Fruit fly (Drosophila melanogaster) whole organism, embryonic: ENCODE data around the gene CG16903.

Experiments used
- Atf6 ChIP-seq: fragments of 200-800 bp; sonication (Bioruptor generic); IDR thresholded peaks from 2 replicates; pipeline ENCODE4 v1.3.6; 2022; ENCODE audit warnings: missing biosample characterization, missing genetic modification characterization
- Awh ChIP-seq: fragments of 200-800 bp; sonication (Bioruptor generic); IDR thresholded peaks from 2 replicates; pipeline ENCODE4, ENCODE4 v1.3.6; 2022; ENCODE audit warnings: missing biosample characterization, missing genetic modification characterization
- CG10209 ChIP-seq: fragments of 200-800 bp; sonication (Bioruptor generic); optimal IDR thresholded peaks from 3 replicates; lab custom pipeline; 2017; ENCODE audit warnings: missing biosample characterization, mild to moderate bottlenecking, missing genetic modification characterization, missing genetic modification reagents
- CG12071 ChIP-seq: fragments of 200-800 bp; sonication (Bioruptor generic); optimal IDR thresholded peaks from 3 replicates; lab custom pipeline; 2018; ENCODE audit warnings: missing biosample characterization, mild to moderate bottlenecking, missing genetic modification characterization
- CG16813 ChIP-seq: fragments of 200-800 bp; sonication (Bioruptor generic); IDR thresholded peaks from 3 replicates; pipeline ENCODE4 v1.3.6; 2022; ENCODE audit warnings: missing biosample characterization, missing genetic modification characterization; ENCODE audit not compliant: partially characterized antibody
- CG17612 ChIP-seq: fragments of 200-800 bp; sonication (Bioruptor generic); IDR thresholded peaks from 2 replicates; pipeline ENCODE4 v1.3.6; 2022; ENCODE audit warnings: missing biosample characterization, missing genetic modification characterization
- CG17802 ChIP-seq: fragments of 200-800 bp; sonication (Bioruptor generic); optimal IDR thresholded peaks from 2 replicates; lab custom pipeline; 2018; ENCODE audit warnings: missing biosample characterization, mild to moderate bottlenecking, missing genetic modification characterization, moderate library complexity
- CG17912 ChIP-seq: fragments of 200-800 bp; sonication (Bioruptor generic); optimal IDR thresholded peaks from 2 replicates; lab custom pipeline; 2018; ENCODE audit warnings: missing biosample characterization, mild to moderate bottlenecking, missing genetic modification characterization
- CG3065 ChIP-seq: fragments of 200-800 bp; sonication (Bioruptor generic); optimal IDR thresholded peaks from 2 replicates; lab custom pipeline; 2016; ENCODE audit warnings: missing biosample characterization, missing genetic modification characterization
- CG32767 ChIP-seq: fragments of 200-800 bp; sonication (Bioruptor generic); IDR thresholded peaks from 2 replicates; pipeline ENCODE4 v1.3.6; 2022; ENCODE audit warnings: missing biosample characterization, missing genetic modification characterization
- CG32772 ChIP-seq: fragments of 200-800 bp; sonication (Bioruptor generic); IDR thresholded peaks from 2 replicates; pipeline ENCODE4 v1.3.6; 2022; ENCODE audit warnings: missing biosample characterization, missing genetic modification characterization
- CG33557 ChIP-seq: fragments of 200-800 bp; sonication (Bioruptor generic); optimal IDR thresholded peaks from 2 replicates; lab custom pipeline; 2019; ENCODE audit warnings: missing biosample characterization, mild to moderate bottlenecking, missing genetic modification characterization, moderate library complexity
- CG6272 ChIP-seq: fragments of 200-800 bp; sonication (Bioruptor generic); IDR thresholded peaks from 2 replicates; pipeline ENCODE4 v1.3.6; 2022; ENCODE audit warnings: missing biosample characterization, missing genetic modification characterization
- CG6813 ChIP-seq: fragments of 200-800 bp; sonication (Bioruptor generic); optimal IDR thresholded peaks from 2 replicates; lab custom pipeline; 2017; ENCODE audit warnings: missing biosample characterization, missing genetic modification characterization, mild to moderate bottlenecking, moderate library complexity, missing genetic modification reagents
- CG9797 ChIP-seq: fragments of 200-800 bp; sonication (Bioruptor generic); optimal IDR thresholded peaks from 3 replicates; lab custom pipeline; 2018; ENCODE audit warnings: missing biosample characterization, mild to moderate bottlenecking, missing genetic modification characterization
- Camta ChIP-seq: fragments of 200-800 bp; sonication (Bioruptor generic); optimal IDR thresholded peaks from 2 replicates; lab custom pipeline; 2016; ENCODE audit warnings: missing biosample characterization, missing genetic modification characterization
- D ChIP-seq, 2 experiments: fragments of 200-800 bp in 1 of 2; fragments of >200 bp in 1 of 2; sonication (Bioruptor generic) in 1 of 2; optimal IDR thresholded peaks; 2 replicates in 1 of 2; 3 replicates in 1 of 2; lab custom pipeline; 2017; ENCODE audit warnings: mild to moderate bottlenecking in 1 of 2, missing biosample characterization in 1 of 2, missing genetic modification characterization in 1 of 2, missing genetic modification reagents in 1 of 2
- D19B ChIP-seq: fragments of 200-800 bp; sonication (Bioruptor generic); optimal IDR thresholded peaks from 2 replicates; lab custom pipeline; 2017; ENCODE audit warnings: missing biosample characterization, mild to moderate bottlenecking, missing genetic modification characterization
- E2f2 ChIP-seq: fragments of 200-800 bp; sonication (Bioruptor generic); IDR thresholded peaks from 2 replicates; pipeline ENCODE4 v1.3.6; 2022; ENCODE audit warnings: missing biosample characterization, missing genetic modification characterization
- GATAe ChIP-seq: fragments of 200-800 bp; sonication (Bioruptor generic); conservative IDR thresholded peaks from 2 replicates; pipeline ENCODE4 v1.3.6; 2022; ENCODE audit warnings: missing biosample characterization, missing genetic modification characterization
- HmgZ ChIP-seq: fragments of 200-800 bp; sonication (Bioruptor generic); optimal IDR thresholded peaks from 2 replicates; lab custom pipeline; 2018; ENCODE audit warnings: missing biosample characterization, mild to moderate bottlenecking, missing genetic modification characterization
- Lhr ChIP-seq: fragments of 200-800 bp; sonication (Bioruptor generic); optimal IDR thresholded peaks from 3 replicates; lab custom pipeline; 2017; ENCODE audit warnings: mild to moderate bottlenecking, missing biosample characterization, missing genetic modification reagents, missing genetic modification characterization
- Lpt ChIP-seq: fragments of >200 bp; optimal IDR thresholded peaks from 2 replicates; lab custom pipeline; 2018; ENCODE audit warnings: missing biosample characterization, missing genetic modification characterization
- Mad ChIP-seq: fragments of 200-800 bp; sonication (Bioruptor generic); optimal IDR thresholded peaks from 2 replicates; lab custom pipeline; 2016; ENCODE audit warnings: missing biosample characterization, missing genetic modification characterization
- Med ChIP-seq: fragments of 200-800 bp; sonication (Bioruptor generic); peaks from one replicate; lab custom pipeline; 2016; ENCODE audit warnings: missing biosample characterization, missing genetic modification characterization, mild to moderate bottlenecking, inconsistent platforms, moderate library complexity
- PHDP ChIP-seq: fragments of 200-800 bp; sonication (Bioruptor generic); optimal IDR thresholded peaks from 3 replicates; lab custom pipeline; 2018; ENCODE audit warnings: missing biosample characterization, mild to moderate bottlenecking, missing genetic modification characterization, moderate library complexity
- Sox100B ChIP-seq: fragments of 200-800 bp; sonication (Bioruptor generic); optimal IDR thresholded peaks from 3 replicates; lab custom pipeline; 2018; ENCODE audit warnings: missing biosample characterization, mild to moderate bottlenecking, missing genetic modification characterization
- Tbp ChIP-seq: fragments of >200 bp; optimal IDR thresholded peaks from 2 replicates; lab custom pipeline; 2018; ENCODE audit warnings: missing biosample characterization, missing genetic modification characterization
- al ChIP-seq: fragments of 200-800 bp; sonication (Bioruptor generic); IDR thresholded peaks from 2 replicates; pipeline ENCODE4 v1.3.6; 2022; ENCODE audit warnings: missing biosample characterization, missing genetic modification characterization
- ato ChIP-seq: fragments of 200-800 bp; sonication (Bioruptor generic); IDR thresholded peaks from 2 replicates; pipeline ENCODE4 v1.3.6; 2022; ENCODE audit warnings: missing biosample characterization, missing genetic modification characterization; ENCODE audit not compliant: partially characterized antibody
- az2 ChIP-seq: fragments of 200-800 bp; sonication (Bioruptor generic); optimal IDR thresholded peaks from 3 replicates; lab custom pipeline; 2016; ENCODE audit warnings: missing biosample characterization, missing genetic modification characterization
- chinmo ChIP-seq: fragments of 200-800 bp; sonication (Bioruptor generic); IDR thresholded peaks from 4 replicates; pipeline ENCODE4 v1.3.6; 2022; ENCODE audit warnings: missing biosample characterization, missing genetic modification characterization; ENCODE audit not compliant: partially characterized antibody
- chm ChIP-seq: fragments of 200-800 bp; sonication (Bioruptor generic); IDR thresholded peaks from 2 replicates; pipeline ENCODE4 v1.3.6; 2022; ENCODE audit warnings: missing biosample characterization, missing genetic modification characterization
- crol ChIP-seq: fragments of 200-800 bp; sonication (Bioruptor generic); IDR thresholded peaks from 2 replicates; pipeline ENCODE4 v1.3.6; 2022; ENCODE audit warnings: missing biosample characterization, missing genetic modification characterization
- da ChIP-seq: fragments of 200-800 bp; sonication (Bioruptor generic); optimal IDR thresholded peaks from 2 replicates; lab custom pipeline; 2016; ENCODE audit warnings: missing biosample characterization, missing genetic modification characterization
- dan ChIP-seq: fragments of 200-800 bp; sonication (Bioruptor generic); IDR thresholded peaks from 2 replicates; pipeline ENCODE4 v1.3.6; 2022; ENCODE audit warnings: missing biosample characterization, missing genetic modification characterization
- dpn ChIP-seq, 2 experiments: fragments of 200-800 bp; sonication (Bioruptor generic); optimal IDR thresholded peaks; 3 replicates each; lab custom pipeline; 2016; ENCODE audit warnings: missing biosample characterization in 2 of 2, missing genetic modification characterization in 2 of 2
- eve ChIP-seq, 2 experiments: fragments of >200 bp; optimal IDR thresholded peaks; 2 replicates each; lab custom pipeline; 2017; ENCODE audit warnings: missing biosample characterization in 2 of 2, missing genetic modification characterization in 2 of 2
- kah ChIP-seq: fragments of 200-800 bp; sonication (Bioruptor generic); optimal IDR thresholded peaks from 2 replicates; lab custom pipeline; 2018; ENCODE audit warnings: missing biosample characterization, mild to moderate bottlenecking, missing genetic modification characterization
- pfk ChIP-seq: fragments of 200-800 bp; sonication (Bioruptor generic); optimal IDR thresholded peaks from 2 replicates; lab custom pipeline; 2018; ENCODE audit warnings: missing biosample characterization, mild to moderate bottlenecking, missing genetic modification characterization, moderate library complexity
- prd ChIP-seq, 3 experiments: fragments of >200 bp in 2 of 3; fragments of 200-800 bp in 1 of 3; sonication (Bioruptor generic) in 1 of 3; optimal IDR thresholded peaks in 2 of 3; IDR thresholded peaks in 1 of 3; 2 replicates in 2 of 3; 3 replicates in 1 of 3; pipeline versions ENCODE4 v1.3.6 to Lab custom; 2017 to 2022; ENCODE audit warnings: missing biosample characterization in 1 of 3, missing genetic modification characterization in 1 of 3
- rib ChIP-seq: fragments of 200-800 bp; sonication (Bioruptor generic); IDR thresholded peaks from 2 replicates; pipeline ENCODE4 v1.3.6; 2022; ENCODE audit warnings: missing biosample characterization, missing genetic modification characterization
- run ChIP-seq: fragments of 200-800 bp; sonication (Bioruptor generic); optimal IDR thresholded peaks from 3 replicates; lab custom pipeline; 2018; ENCODE audit warnings: missing biosample characterization, mild to moderate bottlenecking, missing genetic modification characterization
- sd ChIP-seq: fragments of 200-800 bp; sonication (Bioruptor generic); optimal IDR thresholded peaks from 3 replicates; lab custom pipeline; 2018; ENCODE audit warnings: missing biosample characterization, mild to moderate bottlenecking, missing genetic modification characterization, moderate library complexity
- seq ChIP-seq: fragments of 200-800 bp; sonication (Bioruptor generic); IDR thresholded peaks from 2 replicates; pipeline ENCODE4 v1.3.6; 2022; ENCODE audit warnings: missing biosample characterization, missing genetic modification characterization
- tap ChIP-seq: fragments of 200-800 bp; optimal IDR thresholded peaks from 3 replicates; lab custom pipeline; 2019; ENCODE audit warnings: missing biosample characterization, mild to moderate bottlenecking, missing genetic modification characterization, moderate library complexity
- tll ChIP-seq, 2 experiments: fragments of 200-800 bp in 1 of 2; fragments of >200 bp in 1 of 2; sonication (Bioruptor generic) in 1 of 2; optimal IDR thresholded peaks; 2 replicates each; lab custom pipeline; 2017 to 2019; ENCODE audit warnings: missing biosample characterization in 2 of 2, missing genetic modification characterization in 2 of 2, mild to moderate bottlenecking in 1 of 2, moderate library complexity in 1 of 2
- trh ChIP-seq: fragments of 200-800 bp; sonication (Bioruptor generic); optimal IDR thresholded peaks from 2 replicates; lab custom pipeline; 2016; ENCODE audit warnings: missing biosample characterization, missing genetic modification characterization
- tx ChIP-seq: fragments of 200-800 bp; sonication (Bioruptor generic); optimal IDR thresholded peaks from 2 replicates; lab custom pipeline; 2016; ENCODE audit warnings: missing biosample characterization, missing genetic modification characterization
- zfh2 ChIP-seq: fragments of 200-800 bp; sonication (Bioruptor generic); optimal IDR thresholded peaks from 2 replicates; lab custom pipeline; 2016; ENCODE audit warnings: missing biosample characterization, missing genetic modification characterization

CG16903 gene

DNA sequence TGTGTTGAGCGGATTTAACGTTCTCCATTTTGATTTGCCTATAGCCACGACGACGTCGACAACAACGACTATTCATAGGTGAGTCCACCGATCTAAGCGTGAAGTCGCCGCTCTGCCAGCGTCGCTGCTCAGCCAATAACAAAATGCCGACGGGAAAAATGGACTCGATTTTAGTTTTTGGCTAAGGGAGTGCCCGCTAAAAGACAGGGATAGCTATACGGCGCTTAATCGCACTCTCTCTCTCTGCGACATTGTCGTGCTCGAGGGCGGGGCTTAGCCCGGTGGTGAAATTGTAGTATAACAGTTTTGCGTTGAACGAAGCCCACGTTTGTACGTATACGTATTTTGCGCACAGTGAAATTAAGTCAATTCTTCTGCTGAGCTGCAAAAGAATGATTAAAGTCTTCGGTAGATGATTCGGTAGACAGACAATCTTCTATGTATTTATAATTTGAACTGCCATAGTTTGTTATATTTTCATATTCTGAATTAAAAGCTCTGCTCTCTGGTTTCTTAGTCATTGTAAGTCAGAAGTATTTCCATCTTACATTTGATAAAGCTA, 45.4 kb upstream of the CG16903 start (continued):
- TF ChIP-seq ato (GFP tag; lab: Robert Waterston, UW) (no peak), CG16813 (GFP tag; lab: Robert Waterston, UW) (no peak), kah (GFP tag; lab: Kevin White, UChicago) (no peak), run (no peak), CG12071 (GFP tag; lab: Kevin White, UChicago) (no peak), E2f2 (GFP tag; lab: Robert Waterston, UW) (no peak), CG6272 (GFP tag; lab: Robert Waterston, UW) (no peak), CG3065 (GFP tag; lab: Kevin White, UChicago) (no peak), Mad (GFP tag; lab: Kevin White, UChicago) (no peak), CG6813 (GFP tag; lab: Kevin White, UChicago) (no peak), prd (optimal IDR thresholded peaks at IDR 0.05; lab: Kevin White, UChicago) (no peak), prd (GFP tag; IDR thresholded peaks at IDR 0.05; lab: Robert Waterston, UW) (no peak), CG17802 (tag; lab: Kevin White, UChicago) (no peak), HmgZ (tag; lab: Kevin White, UChicago) (peak; percentile 60), pfk (GFP tag; lab: Kevin White, UChicago) (peak; percentile 55), Atf6 (GFP tag; lab: Robert Waterston, UW) (no peak), eve (GFP tag; optimal IDR thresholded peaks at IDR 0.05; lab: Kevin White, UChicago) (no peak), CG17912 (no peak), da (no peak), al (GFP tag; lab: Robert Waterston, UW) (no peak), CG17612 (no peak), trh (GFP tag; lab: Kevin White, UChicago) (no peak), zfh2 (GFP tag; lab: Kevin White, UChicago) (no peak), CG33557 (GFP tag; lab: Kevin White, UChicago) (no peak), D (optimal IDR thresholded peaks at IDR 0.05; lab: Kevin White, UChicago) (peak; percentile 60), D (GFP tag; optimal IDR thresholded peaks at IDR 0.05; lab: Kevin White, UChicago) (no peak), CG10209 (no peak), chm (GFP tag; lab: Robert Waterston, UW) (0 out of 2 replicates have a peak, but pooled peaks have one; percentile 39), rib (0 out of 2 replicates have a peak, but pooled peaks have one; percentile 24), dpn (GFP tag; optimal IDR thresholded peaks at IDR 0.05; lab: Kevin White, UChicago) (no peak), tap (tag; lab: Kevin White, UChicago) (no peak), GATAe (GFP tag; lab: Robert Waterston, UW) (no peak), Sox100B (GFP tag; lab: Kevin White, UChicago) (no peak), D19B (GFP tag; lab: Kevin White, UChicago) (no peak), sd (peak; percentile 15), Lhr (GFP tag; lab: Kevin White, UChicago) (no peak), Camta (GFP tag; lab: Kevin White, UChicago) (no peak), PHDP (tag; lab: Kevin White, UChicago) (no peak), chinmo (GFP tag; lab: Robert Waterston, UW) (0 out of 4 replicates have a peak, but pooled peaks have one; percentile 50), CG32772 (GFP tag; lab: Robert Waterston, UW) (no peak), dan (no peak), Awh (GFP tag; lab: Robert Waterston, UW) (no peak), Tbp (GFP tag; lab: Kevin White, UChicago) (no peak), Lpt (GFP tag; lab: Kevin White, UChicago) (no peak), tll (GFP tag; optimal IDR thresholded peaks at IDR 0.05; lab: Kevin White, UChicago) (no peak), seq (GFP tag; lab: Robert Waterston, UW) (peak; percentile 87), CG9797 (GFP tag; lab: Kevin White, UChicago) (no peak), Med (GFP tag; lab: Kevin White, UChicago) (peak; percentile 62), az2 (no peak), tx (no peak), crol (GFP tag; lab: Robert Waterston, UW) (peak; percentile 16; the same call in 1 of the 2 replicates), CG32767 (GFP tag; lab: Robert Waterston, UW) (peak; percentile 72)
